Fruit fly (Drosophila melanogaster) whole organism, embryonic: ENCODE measurements around the gene Spn38F.
A peak's percentile ranks its signal among the peaks of the same experiment; 100 is the strongest.

Experiments
- CG10321 ChIP-seq: fragments of 200-800 bp; sonication (Bioruptor generic); IDR thresholded peaks from 2 replicates; pipeline ENCODE4 v1.3.6; 2022; ENCODE audit warnings: missing biosample characterization, missing genetic modification characterization
- CG12071 ChIP-seq: fragments of 200-800 bp; sonication (Bioruptor generic); optimal IDR thresholded peaks from 3 replicates; lab custom pipeline; 2018; ENCODE audit warnings: missing biosample characterization, mild to moderate bottlenecking, missing genetic modification characterization
- CG13123 ChIP-seq: fragments of 200-800 bp; sonication (Bioruptor generic); optimal IDR thresholded peaks from 2 replicates; lab custom pipeline; 2016; ENCODE audit warnings: missing biosample characterization, missing genetic modification characterization
- CG14441 ChIP-seq: fragments of 200-800 bp; sonication (Bioruptor generic); IDR thresholded peaks from 2 replicates; pipeline ENCODE4 v1.3.6; 2022; ENCODE audit warnings: missing biosample characterization, missing genetic modification characterization
- CG14965 ChIP-seq: fragments of 200-800 bp; sonication (Bioruptor generic); optimal IDR thresholded peaks from 2 replicates; lab custom pipeline; 2016; ENCODE audit warnings: missing biosample characterization, missing genetic modification characterization, borderline replicate concordance
- CG16779 ChIP-seq: fragments of 200-800 bp; sonication (Bioruptor generic); IDR thresholded peaks from 2 replicates; pipeline ENCODE4 v1.3.6; 2022; ENCODE audit warnings: missing biosample characterization, missing genetic modification characterization
- CG17802 ChIP-seq: fragments of 200-800 bp; sonication (Bioruptor generic); optimal IDR thresholded peaks from 2 replicates; lab custom pipeline; 2018; ENCODE audit warnings: missing biosample characterization, mild to moderate bottlenecking, missing genetic modification characterization, moderate library complexity
- CG17829 ChIP-seq: fragments of 200-800 bp; optimal IDR thresholded peaks from 2 replicates; lab custom pipeline; 2019; ENCODE audit warnings: missing biosample characterization, mild to moderate bottlenecking, missing genetic modification characterization, moderate library complexity
- CG17912 ChIP-seq: fragments of 200-800 bp; sonication (Bioruptor generic); optimal IDR thresholded peaks from 2 replicates; lab custom pipeline; 2018; ENCODE audit warnings: missing biosample characterization, mild to moderate bottlenecking, missing genetic modification characterization
- CG18476 ChIP-seq: fragments of 200-800 bp; sonication (Bioruptor generic); optimal IDR thresholded peaks from 2 replicates; lab custom pipeline; 2016; ENCODE audit warnings: missing biosample characterization, mild to moderate bottlenecking, missing genetic modification characterization
- CG18619 ChIP-seq: fragments of 200-800 bp; sonication (Bioruptor generic); optimal IDR thresholded peaks from 3 replicates; lab custom pipeline; 2017; ENCODE audit warnings: missing biosample characterization, mild to moderate bottlenecking, missing genetic modification characterization
- CG32772 ChIP-seq: fragments of 200-800 bp; sonication (Bioruptor generic); IDR thresholded peaks from 2 replicates; pipeline ENCODE4 v1.3.6; 2022; ENCODE audit warnings: missing biosample characterization, missing genetic modification characterization
- CG3726 ChIP-seq: fragments of 200-800 bp; sonication (Bioruptor generic); IDR thresholded peaks from 3 replicates; pipeline ENCODE4, ENCODE4 v1.3.6; 2022; ENCODE audit warnings: missing biosample characterization, missing genetic modification characterization
- CG42726 ChIP-seq: fragments of 200-800 bp; sonication (Bioruptor generic); IDR thresholded peaks from 2 replicates; pipeline ENCODE4 v1.3.6; 2022; ENCODE audit warnings: missing biosample characterization, missing genetic modification characterization; ENCODE audit not compliant: partially characterized antibody
- CG6175 ChIP-seq: fragments of 200-800 bp; sonication (Bioruptor generic); IDR thresholded peaks from 3 replicates; pipeline ENCODE4 v1.3.6; 2022; ENCODE audit warnings: missing biosample characterization, missing genetic modification characterization
- CG6791 ChIP-seq: fragments of 200-800 bp; sonication (Bioruptor generic); IDR thresholded peaks from 3 replicates; pipeline ENCODE4 v1.3.6; 2022; ENCODE audit warnings: missing biosample characterization, missing genetic modification characterization; ENCODE audit not compliant: partially characterized antibody
- CG7372 ChIP-seq: fragments of 200-800 bp; sonication (Bioruptor generic); IDR thresholded peaks from 2 replicates; pipeline ENCODE4 v1.3.6; 2022; ENCODE audit warnings: missing biosample characterization, missing genetic modification characterization
- CG7745 ChIP-seq: fragments of 200-800 bp; sonication (Bioruptor generic); optimal IDR thresholded peaks from 2 replicates; lab custom pipeline; 2018; ENCODE audit warnings: missing biosample characterization, mild to moderate bottlenecking, missing genetic modification characterization, moderate library complexity
- CG8281 ChIP-seq: fragments of 200-800 bp; sonication (Bioruptor generic); optimal IDR thresholded peaks from 2 replicates; lab custom pipeline; 2018; ENCODE audit warnings: missing biosample characterization, mild to moderate bottlenecking, missing genetic modification characterization, moderate library complexity
- CG9437 ChIP-seq: fragments of 200-800 bp; sonication (Bioruptor generic); optimal IDR thresholded peaks from 2 replicates; lab custom pipeline; 2018; ENCODE audit warnings: missing biosample characterization, mild to moderate bottlenecking, missing genetic modification characterization
- D ChIP-seq, 2 experiments: fragments of 200-800 bp in 1 of 2; fragments of >200 bp in 1 of 2; sonication (Bioruptor generic) in 1 of 2; optimal IDR thresholded peaks; 2 replicates in 1 of 2; 3 replicates in 1 of 2; lab custom pipeline; 2017; ENCODE audit warnings: mild to moderate bottlenecking in 1 of 2, missing biosample characterization in 1 of 2, missing genetic modification characterization in 1 of 2, missing genetic modification reagents in 1 of 2
- D19B ChIP-seq: fragments of 200-800 bp; sonication (Bioruptor generic); optimal IDR thresholded peaks from 2 replicates; lab custom pipeline; 2017; ENCODE audit warnings: missing biosample characterization, mild to moderate bottlenecking, missing genetic modification characterization
- Dek ChIP-seq: fragments of 200-800 bp; sonication (Bioruptor generic); optimal IDR thresholded peaks from 3 replicates; lab custom pipeline; 2019; ENCODE audit warnings: missing biosample characterization, mild to moderate bottlenecking, missing genetic modification characterization, moderate library complexity
- Dll ChIP-seq: fragments of 200-800 bp; sonication (Bioruptor generic); IDR thresholded peaks from 4 replicates; pipeline ENCODE4 v1.3.6; 2022; ENCODE audit warnings: missing biosample characterization, missing genetic modification characterization; ENCODE audit not compliant: partially characterized antibody
- Fer2 ChIP-seq: fragments of 200-800 bp; sonication (Bioruptor generic); optimal IDR thresholded peaks from 2 replicates; lab custom pipeline; 2018; ENCODE audit warnings: missing biosample characterization, mild to moderate bottlenecking, missing genetic modification characterization, moderate library complexity
- MTF-1 ChIP-seq: fragments of 200-800 bp; sonication (Bioruptor generic); optimal IDR thresholded peaks from 2 replicates; lab custom pipeline; 2018; ENCODE audit warnings: missing biosample characterization, mild to moderate bottlenecking, missing genetic modification characterization, borderline replicate concordance
- Nf-YA ChIP-seq: fragments of 200-800 bp; sonication (Bioruptor generic); IDR thresholded peaks from 2 replicates; pipeline ENCODE4 v1.3.6; 2022; ENCODE audit warnings: missing biosample characterization, missing genetic modification characterization
- Nf-YC ChIP-seq: fragments of 200-800 bp; optimal IDR thresholded peaks from 3 replicates; lab custom pipeline; 2019; ENCODE audit warnings: missing biosample characterization, mild to moderate bottlenecking, missing genetic modification characterization, moderate library complexity
- Oli ChIP-seq: fragments of 200-800 bp; sonication (Bioruptor generic); optimal IDR thresholded peaks from 2 replicates; lab custom pipeline; 2018; ENCODE audit warnings: missing biosample characterization, mild to moderate bottlenecking, missing genetic modification characterization, moderate library complexity
- Rx ChIP-seq: fragments of 200-800 bp; sonication (Bioruptor generic); IDR thresholded peaks from 2 replicates; pipeline ENCODE4 v1.3.6; 2022; ENCODE audit warnings: missing biosample characterization, missing genetic modification characterization
- Sox100B ChIP-seq: fragments of 200-800 bp; sonication (Bioruptor generic); optimal IDR thresholded peaks from 3 replicates; lab custom pipeline; 2018; ENCODE audit warnings: missing biosample characterization, mild to moderate bottlenecking, missing genetic modification characterization
- ac ChIP-seq: fragments of 200-800 bp; sonication (Bioruptor generic); optimal IDR thresholded peaks from 3 replicates; lab custom pipeline; 2017; ENCODE audit warnings: missing biosample characterization, mild to moderate bottlenecking, missing genetic modification characterization
- bcd ChIP-seq: fragments of 200-800 bp; sonication (Bioruptor generic); optimal IDR thresholded peaks from 2 replicates; lab custom pipeline; 2017; ENCODE audit warnings: missing biosample characterization, mild to moderate bottlenecking, missing genetic modification characterization
- chinmo ChIP-seq: fragments of 200-800 bp; sonication (Bioruptor generic); IDR thresholded peaks from 4 replicates; pipeline ENCODE4 v1.3.6; 2022; ENCODE audit warnings: missing biosample characterization, missing genetic modification characterization; ENCODE audit not compliant: partially characterized antibody
- chm ChIP-seq: fragments of 200-800 bp; sonication (Bioruptor generic); IDR thresholded peaks from 2 replicates; pipeline ENCODE4 v1.3.6; 2022; ENCODE audit warnings: missing biosample characterization, missing genetic modification characterization
- esg ChIP-seq: fragments of 200-800 bp; sonication (Bioruptor generic); conservative IDR thresholded peaks from 2 replicates; pipeline ENCODE4 v1.3.6; 2022; ENCODE audit warnings: missing biosample characterization, missing genetic modification characterization
- kni ChIP-seq: fragments of 200-800 bp; sonication (Bioruptor generic); optimal IDR thresholded peaks from 3 replicates; lab custom pipeline; 2017; ENCODE audit warnings: mild to moderate bottlenecking, missing biosample characterization, missing genetic modification reagents, missing genetic modification characterization
- mld ChIP-seq: fragments of 200-800 bp; sonication (Bioruptor generic); IDR thresholded peaks from 3 replicates; pipeline ENCODE4 v1.3.6; 2022; ENCODE audit warnings: missing biosample characterization, missing genetic modification characterization; ENCODE audit not compliant: partially characterized antibody
- pan ChIP-seq, 4 experiments: fragments of >200 bp in 3 of 4; fragments of 200-800 bp in 1 of 4; sonication (Bioruptor generic) in 1 of 4; optimal IDR thresholded peaks in 3 of 4; IDR thresholded peaks in 1 of 4; 2 replicates each; pipeline versions ENCODE4 v1.3.6 to Lab custom; 2017 to 2022; ENCODE audit warnings: missing biosample characterization in 2 of 4, missing genetic modification characterization in 2 of 4, mixed read lengths in 1 of 4
- pb ChIP-seq: fragments of 200-800 bp; sonication (Bioruptor generic); optimal IDR thresholded peaks from 3 replicates; lab custom pipeline; 2016; ENCODE audit warnings: missing biosample characterization, missing genetic modification characterization
- peb ChIP-seq: fragments of 200-800 bp; sonication (Bioruptor generic); IDR thresholded peaks from 2 replicates; pipeline ENCODE4 v1.3.6; 2022; ENCODE audit warnings: missing biosample characterization, missing genetic modification characterization
- pnt ChIP-seq: fragments of 200-800 bp; sonication (Bioruptor generic); optimal IDR thresholded peaks from 3 replicates; lab custom pipeline; 2016; ENCODE audit warnings: missing biosample characterization, missing genetic modification characterization
- pzg ChIP-seq: fragments of 200-800 bp; sonication (Bioruptor generic); optimal IDR thresholded peaks from 3 replicates; lab custom pipeline; 2018; ENCODE audit warnings: missing biosample characterization, mild to moderate bottlenecking, missing genetic modification characterization, moderate library complexity
- sens-2 ChIP-seq: fragments of 200-800 bp; sonication (Bioruptor generic); IDR thresholded peaks from 2 replicates; pipeline ENCODE4 v1.3.6; 2022; ENCODE audit warnings: missing biosample characterization, missing genetic modification characterization
- slou ChIP-seq: fragments of 200-800 bp; sonication (Bioruptor generic); optimal IDR thresholded peaks from 3 replicates; lab custom pipeline; 2016; ENCODE audit warnings: missing biosample characterization, missing genetic modification characterization
- sna ChIP-seq: fragments of 200-800 bp; sonication (Bioruptor generic); IDR thresholded peaks from 2 replicates; pipeline ENCODE4 v1.3.6; 2022; ENCODE audit warnings: missing biosample characterization, missing genetic modification characterization; ENCODE audit not compliant: partially characterized antibody
- ttk ChIP-seq: fragments of 200-800 bp; sonication (Bioruptor generic); IDR thresholded peaks from 2 replicates; pipeline ENCODE4 v2.1.2; 2022; ENCODE audit warnings: missing biosample characterization, missing genetic modification characterization
- zen ChIP-seq: fragments of 200-800 bp; sonication (Bioruptor generic); optimal IDR thresholded peaks from 3 replicates; lab custom pipeline; 2018; ENCODE audit warnings: missing biosample characterization, mild to moderate bottlenecking, missing genetic modification characterization, moderate library complexity
- zen2 ChIP-seq: fragments of 200-800 bp; sonication (Bioruptor generic); IDR thresholded peaks from 3 replicates; pipeline ENCODE4 v1.3.6; 2022; ENCODE audit warnings: missing biosample characterization, missing genetic modification characterization; ENCODE audit not compliant: partially characterized antibody

Gene Spn38F

dm6 chr2L:20797515-20797847, 40.3 kb downstream of the Spn38F start, which contains the start of gene CG9328 (continued):
- TF ChIP-seq pnt (GFP tag; lab: Kevin White, UChicago) (no peak), kni (GFP tag; lab: Kevin White, UChicago) (no peak), CG12071 (GFP tag; lab: Kevin White, UChicago) (peak; percentile 60), CG13123 (GFP tag; lab: Kevin White, UChicago) (no peak), CG17802 (tag; lab: Kevin White, UChicago) (no peak), pan (optimal IDR thresholded peaks at IDR 0.05; lab: Kevin White, UChicago) (no peak), pan (GFP tag; optimal IDR thresholded peaks at IDR 0.05 in 1 of 2, IDR thresholded peaks at IDR 0.05 in 1 of 2) (peak in 1 of 2 experiments; percentile 67), CG9437 (GFP tag; lab: Kevin White, UChicago) (peak; percentile 11), CG17829 (tag; lab: Kevin White, UChicago) (peak; percentile 70), Sox100B (GFP tag; lab: Kevin White, UChicago) (no peak), ac (no peak), bcd (peak; percentile 10), zen (tag; lab: Kevin White, UChicago) (no peak), sna (peak; percentile 16; the same call in 1 of the 2 replicates), Fer2 (no peak), CG8281 (tag; lab: Kevin White, UChicago) (no peak), sens-2 (no peak), Dek (tag; lab: Kevin White, UChicago) (peak; percentile 25), mld (no peak; the same call in 2 of the 3 replicates), chm (GFP tag; lab: Robert Waterston, UW) (peak; percentile 89), peb (GFP tag; lab: Robert Waterston, UW) (no peak), CG7372 (no peak), pzg (GFP tag; lab: Kevin White, UChicago) (peak; percentile 46), CG7745 (tag; lab: Kevin White, UChicago) (no peak), Nf-YC (tag; lab: Kevin White, UChicago) (no peak), D19B (GFP tag; lab: Kevin White, UChicago) (peak; percentile 1), Nf-YA (GFP tag; lab: Robert Waterston, UW) (no peak), zen2 (GFP tag; lab: Robert Waterston, UW) (0 out of 3 replicates have a peak, but pooled peaks have one; percentile 52), ttk (GFP tag; lab: Robert Waterston, UW) (no peak), CG3726 (GFP tag; lab: Robert Waterston, UW) (no peak), Rx (GFP tag; lab: Robert Waterston, UW) (no peak), CG14965 (GFP tag; lab: Kevin White, UChicago) (no peak), CG16779 (no peak; the same call in 1 of the 2 replicates), D (optimal IDR thresholded peaks at IDR 0.05; lab: Kevin White, UChicago) (no peak), D (GFP tag; optimal IDR thresholded peaks at IDR 0.05; lab: Kevin White, UChicago) (no peak), CG10321 (GFP tag; lab: Robert Waterston, UW) (no peak), slou (no peak), Oli (tag; lab: Kevin White, UChicago) (no peak), CG18476 (GFP tag; lab: Kevin White, UChicago) (no peak), Dll (GFP tag; lab: Robert Waterston, UW) (peak; percentile 49; the same call in 3 of the 4 replicates), esg (GFP tag; lab: Robert Waterston, UW) (no peak), MTF-1 (peak; percentile 50), CG42726 (GFP tag; lab: Robert Waterston, UW) (peak; percentile 62; the same call in 1 of the 2 replicates), CG18619 (GFP tag; lab: Kevin White, UChicago) (no peak), CG32772 (GFP tag; lab: Robert Waterston, UW) (no peak), chinmo (GFP tag; lab: Robert Waterston, UW) (peak; percentile 90; the same call in 2 of the 4 replicates), CG17912 (peak; percentile 56), pb (GFP tag; lab: Kevin White, UChicago) (no peak), CG6791 (GFP tag; lab: Robert Waterston, UW) (peak; percentile 63; the same call in 2 of the 3 replicates), CG14441 (GFP tag; lab: Robert Waterston, UW) (0 out of 2 replicates have a peak, but pooled peaks have one; percentile 27), CG6175 (GFP tag; lab: Robert Waterston, UW) (no peak)
